Fruit fly (Drosophila melanogaster) whole organism, adult: ENCODE measurements around the gene CG12024.

Experiments used
- CG11617 ChIP-seq: fragments of 200-800 bp; sonication (Bioruptor generic); optimal IDR thresholded peaks from 2 replicates; lab custom pipeline; 2017; ENCODE audit warnings: mild to moderate bottlenecking, missing biosample characterization, missing genetic modification reagents, missing genetic modification characterization
- CG12768 ChIP-seq: fragments of 200-800 bp; sonication (Bioruptor generic); optimal IDR thresholded peaks from 2 replicates; lab custom pipeline; 2017; ENCODE audit warnings: missing biosample characterization, missing genetic modification characterization, mild to moderate bottlenecking, moderate library complexity, missing genetic modification reagents
- CG14711 ChIP-seq: fragments of 200-800 bp; sonication (Bioruptor generic); optimal IDR thresholded peaks from 2 replicates; lab custom pipeline; 2018; ENCODE audit warnings: missing biosample characterization, mild to moderate bottlenecking, missing genetic modification characterization, moderate library complexity
- CG1620 ChIP-seq: fragments of 200-800 bp; sonication (Bioruptor generic); optimal IDR thresholded peaks from 2 replicates; lab custom pipeline; 2016; ENCODE audit warnings: missing biosample characterization, missing genetic modification characterization
- CG33017 ChIP-seq: fragments of 200-800 bp; sonication (Bioruptor generic); optimal IDR thresholded peaks from 2 replicates; lab custom pipeline; 2018; ENCODE audit warnings: missing biosample characterization, mild to moderate bottlenecking, missing genetic modification characterization, moderate library complexity
- CG5204 ChIP-seq: fragments of 200-800 bp; sonication (Bioruptor generic); optimal IDR thresholded peaks from 2 replicates; lab custom pipeline; 2016; ENCODE audit warnings: missing biosample characterization, missing genetic modification characterization
- CG7045 ChIP-seq: fragments of 200-800 bp; sonication (Bioruptor generic); optimal IDR thresholded peaks from 2 replicates; lab custom pipeline; 2017; ENCODE audit warnings: missing biosample characterization, mild to moderate bottlenecking, missing genetic modification characterization
- CG7101 ChIP-seq: fragments of 200-800 bp; sonication (Bioruptor generic); optimal IDR thresholded peaks from 2 replicates; lab custom pipeline; 2018; ENCODE audit warnings: missing biosample characterization, mild to moderate bottlenecking, missing genetic modification characterization, moderate library complexity
- Clk ChIP-seq: fragments of 200-800 bp; sonication (Bioruptor generic); optimal IDR thresholded peaks from 2 replicates; lab custom pipeline; 2017; ENCODE audit warnings: missing biosample characterization, missing genetic modification characterization
- Crg-1 ChIP-seq: fragments of 200-800 bp; sonication (Bioruptor generic); optimal IDR thresholded peaks from 2 replicates; lab custom pipeline; 2016; ENCODE audit warnings: missing biosample characterization, missing genetic modification characterization
- Hr96 ChIP-seq: fragments of 200-800 bp; sonication (Bioruptor generic); optimal IDR thresholded peaks from 2 replicates; lab custom pipeline; 2016; ENCODE audit warnings: missing biosample characterization, missing genetic modification characterization
- Mnt ChIP-seq: fragments of 200-800 bp; sonication (Bioruptor generic); optimal IDR thresholded peaks from 2 replicates; lab custom pipeline; 2016; ENCODE audit warnings: missing biosample characterization, mild to moderate bottlenecking, missing genetic modification characterization
- bab1 ChIP-seq: fragments of 200-800 bp; sonication (Bioruptor generic); optimal IDR thresholded peaks from 3 replicates; lab custom pipeline; 2019; ENCODE audit warnings: missing biosample characterization, mild to moderate bottlenecking, missing genetic modification characterization, moderate library complexity
- cic ChIP-seq: fragments of 200-800 bp; sonication (Bioruptor generic); optimal IDR thresholded peaks from 2 replicates; lab custom pipeline; 2017; ENCODE audit warnings: missing biosample characterization, mild to moderate bottlenecking, missing genetic modification characterization, moderate library complexity
- cnc ChIP-seq, 2 experiments: fragments of >200 bp; optimal IDR thresholded peaks; 2 replicates each; lab custom pipeline; 2017
- kay ChIP-seq: fragments of 200-800 bp; sonication (Bioruptor generic); peaks from one replicate; lab custom pipeline; 2016; ENCODE audit warnings: missing biosample characterization, missing genetic modification characterization, borderline replicate concordance
- ovo ChIP-seq: fragments of 200-800 bp; sonication (Bioruptor generic); optimal IDR thresholded peaks from 2 replicates; lab custom pipeline; 2016; ENCODE audit warnings: missing biosample characterization, missing genetic modification characterization
- pad ChIP-seq: fragments of 200-800 bp; sonication (Bioruptor generic); optimal IDR thresholded peaks from 3 replicates; lab custom pipeline; 2017; ENCODE audit warnings: missing biosample characterization, missing genetic modification characterization, mild to moderate bottlenecking, moderate library complexity, missing genetic modification reagents
- tj ChIP-seq: fragments of 200-800 bp; sonication (Bioruptor generic); optimal IDR thresholded peaks from 3 replicates; lab custom pipeline; 2017; ENCODE audit warnings: missing biosample characterization, mild to moderate bottlenecking, missing genetic modification characterization, moderate library complexity
- toe ChIP-seq: fragments of 200-800 bp; sonication (Bioruptor generic); optimal IDR thresholded peaks from 2 replicates; lab custom pipeline; 2016; ENCODE audit warnings: missing biosample characterization, missing genetic modification characterization

The CG12024 gene

dm6 chr3L:1859563-1859962, 2.6 kb downstream of the CG12024 start:
- TF ChIP-seq CG11617 (peak; percentile 19), bab1 (GFP tag; lab: Kevin White, UChicago) (no peak)

DNA sequence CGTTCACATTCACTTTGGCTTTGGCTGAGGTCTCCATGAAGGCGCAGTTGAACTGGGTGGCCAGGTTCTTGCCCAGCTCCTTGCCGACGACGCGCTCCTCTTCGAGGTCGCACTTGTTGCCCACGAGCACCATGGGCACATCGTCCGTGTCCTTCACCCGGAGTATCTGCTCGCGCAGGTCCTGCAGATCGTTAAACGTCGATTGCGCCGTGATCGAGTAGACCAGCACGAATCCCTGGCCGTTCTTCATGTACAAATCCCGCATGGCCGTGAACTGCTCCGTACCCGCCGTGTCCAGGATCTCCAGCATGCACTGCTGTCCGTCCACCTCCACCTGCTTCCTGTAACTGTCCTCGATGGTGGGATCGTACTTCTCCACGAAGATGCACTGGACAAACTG, 3.8 kb downstream of the CG12024 start:
- no peak for TF ChIP-seq Hr96 (GFP tag; lab: Kevin White, UChicago)
- TF ChIP-seq bab1 (GFP tag; lab: Kevin White, UChicago), result no peak
- no peak for TF ChIP-seq pad (GFP tag; lab: Kevin White, UChicago)
- no peak for TF ChIP-seq CG11617
- no peak for TF ChIP-seq CG12768 (GFP tag; lab: Kevin White, UChicago)
- TF ChIP-seq toe (GFP tag; lab: Kevin White, UChicago), result no peak
- no peak for TF ChIP-seq CG1620 (GFP tag; lab: Kevin White, UChicago)
- TF ChIP-seq ovo (GFP tag; lab: Kevin White, UChicago), result no peak
- no peak for TF ChIP-seq Mnt (GFP tag; lab: Kevin White, UChicago)
- no peak for TF ChIP-seq Crg-1 (GFP tag; lab: Kevin White, UChicago)
- TF ChIP-seq kay (GFP tag; lab: Kevin White, UChicago), result no peak
- TF ChIP-seq CG33017 (tag; lab: Kevin White, UChicago), result no peak
- TF ChIP-seq CG5204 (GFP tag; lab: Kevin White, UChicago), result no peak
- TF ChIP-seq CG7101 (tag; lab: Kevin White, UChicago), result no peak
- TF ChIP-seq Clk (GFP tag; lab: Kevin White, UChicago), result no peak
- TF ChIP-seq cnc (optimal IDR thresholded peaks at IDR 0.05; lab: Kevin White, UChicago), result no peak
- no peak for TF ChIP-seq CG14711 (tag; lab: Kevin White, UChicago)

dm6 chr3L:1861400-1861793, 4.4 kb downstream of the CG12024 start:
- TF ChIP-seq bab1 (GFP tag; lab: Kevin White, UChicago), result peak; percentile 37
- no peak for TF ChIP-seq ovo (GFP tag; lab: Kevin White, UChicago)
- TF ChIP-seq CG14711 (tag; lab: Kevin White, UChicago), result no peak
- no peak for TF ChIP-seq tj (GFP tag; lab: Kevin White, UChicago)
- no peak for TF ChIP-seq CG5204 (GFP tag; lab: Kevin White, UChicago)
- peak; percentile 13 for TF ChIP-seq cic (GFP tag; lab: Kevin White, UChicago)
- no peak for TF ChIP-seq CG11617
- peak; percentile 22 for TF ChIP-seq CG12768 (GFP tag; lab: Kevin White, UChicago)

DNA sequence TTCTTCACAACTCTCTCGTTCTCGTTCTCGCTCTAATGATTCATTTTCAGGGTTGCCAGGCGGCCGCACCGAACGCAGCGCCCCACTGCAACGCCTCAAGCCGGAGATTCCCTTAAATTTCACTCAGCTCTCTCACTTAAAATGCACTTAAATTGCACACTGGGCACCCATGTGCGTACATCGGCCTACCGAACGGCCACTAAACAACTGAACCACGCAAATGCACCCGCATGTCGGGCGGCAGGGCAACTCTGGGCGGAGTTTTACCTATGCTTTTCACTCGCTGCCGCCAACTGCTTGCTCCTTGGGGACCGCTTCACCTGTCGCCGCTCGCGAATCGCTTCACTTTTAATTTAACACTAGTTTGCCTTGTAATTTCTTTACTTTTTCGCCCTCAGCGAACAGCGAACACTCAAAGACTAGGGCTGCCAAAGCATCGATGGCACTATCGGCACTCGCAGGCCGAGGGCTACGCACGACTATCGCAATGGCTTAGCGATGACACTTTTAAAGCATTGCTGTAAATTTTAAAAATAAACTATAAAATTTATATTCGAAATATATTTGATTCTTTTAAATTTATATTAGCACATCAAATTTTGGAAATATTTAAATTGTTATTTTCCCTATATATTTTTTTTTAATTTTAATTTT, 5.0 kb downstream of the CG12024 start, which contains the start of gene Rap1:
Gene Rap1 (minus strand): TSS at position 446 of the 654 bp plus-strand sequence.
- TF ChIP-seq pad (GFP tag; lab: Kevin White, UChicago) (peak; percentile 45), Clk (GFP tag; lab: Kevin White, UChicago) (peak; percentile 41), tj (GFP tag; lab: Kevin White, UChicago) (peak; percentile 29), Mnt (GFP tag; lab: Kevin White, UChicago) (no peak), cic (GFP tag; lab: Kevin White, UChicago) (no peak), Hr96 (GFP tag; lab: Kevin White, UChicago) (peak; percentile 64), toe (GFP tag; lab: Kevin White, UChicago) (peak; percentile 67), CG14711 (tag; lab: Kevin White, UChicago) (peak; percentile 95), CG11617 (peak; percentile 50), CG7101 (tag; lab: Kevin White, UChicago) (peak; percentile 3), ovo (GFP tag; lab: Kevin White, UChicago) (peak; percentile 9), kay (GFP tag; lab: Kevin White, UChicago) (peak; percentile 79), CG1620 (GFP tag; lab: Kevin White, UChicago) (peak; percentile 32), CG33017 (tag; lab: Kevin White, UChicago) (no peak), CG12768 (GFP tag; lab: Kevin White, UChicago) (no peak), cnc (optimal IDR thresholded peaks at IDR 0.05; lab: Kevin White, UChicago) (no peak), Crg-1 (GFP tag; lab: Kevin White, UChicago) (no peak), bab1 (GFP tag; lab: Kevin White, UChicago) (peak; percentile 72), CG5204 (GFP tag; lab: Kevin White, UChicago) (no peak), CG7045 (GFP tag; lab: Kevin White, UChicago) (peak; percentile 56)

- TF ChIP-seq CG7101 (tag; lab: Kevin White, UChicago) (peak; percentile 36), toe (GFP tag; lab: Kevin White, UChicago) (peak; percentile 80), CG12768 (GFP tag; lab: Kevin White, UChicago) (no peak), Mnt (GFP tag; lab: Kevin White, UChicago) (peak; percentile 51), CG14711 (tag; lab: Kevin White, UChicago) (peak; percentile 62), Clk (GFP tag; lab: Kevin White, UChicago) (no peak), kay (GFP tag; lab: Kevin White, UChicago) (no peak), pad (GFP tag; lab: Kevin White, UChicago) (peak; percentile 18), CG5204 (GFP tag; lab: Kevin White, UChicago) (no peak), CG7045 (GFP tag; lab: Kevin White, UChicago) (peak; percentile 13), ovo (GFP tag; lab: Kevin White, UChicago) (peak; percentile 19), Hr96 (GFP tag; lab: Kevin White, UChicago) (peak; percentile 58), CG1620 (GFP tag; lab: Kevin White, UChicago) (peak; percentile 52), tj (GFP tag; lab: Kevin White, UChicago) (peak; percentile 25), bab1 (GFP tag; lab: Kevin White, UChicago) (peak; percentile 38), cic (GFP tag; lab: Kevin White, UChicago) (no peak), CG33017 (tag; lab: Kevin White, UChicago) (peak; percentile 8)
Measured at dm6 chr3L:1865121-1865727, 8.3 kb downstream of the CG12024 start, which contains the start of the genes HBS1 and CG12025. HBS1 (minus strand) TSS chr3L:1865240. CG12025 (plus strand) TSS chr3L:1865430.
